Worm (Caenorhabditis elegans): ENCODE measurements around the gene F14B8.4.

Gene F14B8.4

ce11 chrX:6902958-6903357 is 3.2 kb upstream of the F14B8.4 start (continued):
- TF ChIP-seq bed-1 (GFP tag; IDR thresholded peaks at IDR 0.05), result no peak
- peak; percentile 55 for TF ChIP-seq attf-5 (GFP tag; optimal IDR thresholded peaks at IDR 0.05)
- TF ChIP-seq die-1 (tag; optimal IDR thresholded peaks at IDR 0.05), result peak; percentile 88
- no peak for TF ChIP-seq F55B11.4 (tag; optimal IDR thresholded peaks at IDR 0.05; ENCODE audit: borderline replicate concordance, insufficient read depth)
- peak; percentile 1 for TF ChIP-seq snpc-1.1 (tag; optimal IDR thresholded peaks at IDR 0.05; ENCODE audit: insufficient read depth)
- 0 out of 2 replicates have a peak, but pooled peaks have one; percentile 7 for TF ChIP-seq B0019.2 (GFP tag; conservative IDR thresholded peaks at IDR 0.05)
- no peak for TF ChIP-seq dpff-1 (tag; optimal IDR thresholded peaks at IDR 0.05)
- peak; percentile 49 for TF ChIP-seq madf-10 (tag; optimal IDR thresholded peaks at IDR 0.05)
- TF ChIP-seq cebp-1 (GFP tag; IDR thresholded peaks at IDR 0.05), result no peak
- no peak for TF ChIP-seq cebp-1 (tag; optimal IDR thresholded peaks at IDR 0.05)
- peak; percentile 71 for TF ChIP-seq hrde-1 (tag; optimal IDR thresholded peaks at IDR 0.05; ENCODE audit: borderline replicate concordance)
- TF ChIP-seq F57C9.4 (tag; optimal IDR thresholded peaks at IDR 0.05), result no peak
- peak; percentile 44 for TF ChIP-seq let-607 (tag; optimal IDR thresholded peaks at IDR 0.05)
- TF ChIP-seq sdz-38 (tag; optimal IDR thresholded peaks at IDR 0.05), result no peak
- peak; percentile 47 for TF ChIP-seq T07F8.4 (tag; optimal IDR thresholded peaks at IDR 0.05)
- TF ChIP-seq rpc-1 (optimal IDR thresholded peaks at IDR 0.05), result peak; percentile 85
- peak; percentile 89 for TF ChIP-seq rpc-1 (tag; optimal IDR thresholded peaks at IDR 0.05)
- no peak for TF ChIP-seq ceh-58 (GFP tag; IDR thresholded peaks at IDR 0.05)
- TF ChIP-seq F39B2.1 (GFP tag; IDR thresholded peaks at IDR 0.05), result no peak
- peak; percentile 72 for TF ChIP-seq mxl-1 (tag; optimal IDR thresholded peaks at IDR 0.05)
- peak; percentile 69 for TF ChIP-seq D2030.7 (GFP tag; IDR thresholded peaks at IDR 0.05)
- TF ChIP-seq madf-8 (GFP tag; conservative IDR thresholded peaks at IDR 0.05), result no peak
- TF ChIP-seq K12H6.12 (tag; optimal IDR thresholded peaks at IDR 0.05), result peak; percentile 43
- no peak for TF ChIP-seq let-526 (GFP tag; IDR thresholded peaks at IDR 0.05)
- peak; percentile 93 for TF ChIP-seq B0261.1 (tag; optimal IDR thresholded peaks at IDR 0.05)
- TF ChIP-seq snpc-1.3 (tag; optimal IDR thresholded peaks at IDR 0.05; ENCODE audit: insufficient read depth), result peak; percentile 44
- no peak for TF ChIP-seq ztf-18 (tag; optimal IDR thresholded peaks at IDR 0.05)
- TF ChIP-seq Y56A3A.18 (GFP tag; IDR thresholded peaks at IDR 0.05), result peak; percentile 90
- TF ChIP-seq snpc-4 (GFP tag; optimal IDR thresholded peaks at IDR 0.05), result no peak
- peak in 2 of 4 experiments; percentile 20 to 65 for TF ChIP-seq snpc-4 (tag; optimal IDR thresholded peaks at IDR 0.05)
- TF ChIP-seq lir-1 (GFP tag; conservative IDR thresholded peaks at IDR 0.05), result no peak
- TF ChIP-seq tbp1 (GFP tag; optimal IDR thresholded peaks at IDR 0.05), result peak; percentile 95
- TF ChIP-seq hsf-1 (GFP tag; IDR thresholded peaks at IDR 0.05), result no peak
- no peak for TF ChIP-seq ceh-91 (GFP tag; IDR thresholded peaks at IDR 0.05)
- TF ChIP-seq T26A5.8 (tag; optimal IDR thresholded peaks at IDR 0.05), result peak; percentile 34
- no peak for TF ChIP-seq athp-1 (tag; optimal IDR thresholded peaks at IDR 0.05)
- no peak for TF ChIP-seq atf-7 (tag; optimal IDR thresholded peaks at IDR 0.05)
- TF ChIP-seq ets-4 (GFP tag; optimal IDR thresholded peaks at IDR 0.05), result no peak
- no peak for TF ChIP-seq lsl-1 (GFP tag; optimal IDR thresholded peaks at IDR 0.05)
- TF ChIP-seq mel-28 (tag; optimal IDR thresholded peaks at IDR 0.05; ENCODE audit: borderline replicate concordance), result no peak
- peak; percentile 37 for TF ChIP-seq sptf-2 (GFP tag; optimal IDR thresholded peaks at IDR 0.05)
- TF ChIP-seq aptf-3 (GFP tag; IDR thresholded peaks at IDR 0.05), result 0 out of 2 replicates have a peak, but pooled peaks have one; percentile 49
- peak; percentile 72 for TF ChIP-seq fkh-3 (tag; optimal IDR thresholded peaks at IDR 0.05)
- no peak for TF ChIP-seq nhr-27 (tag; optimal IDR thresholded peaks at IDR 0.05)
- no peak for TF ChIP-seq F33H1.4 (GFP tag; IDR thresholded peaks at IDR 0.05)
- no peak for TF ChIP-seq lsy-27 (tag; optimal IDR thresholded peaks at IDR 0.05; ENCODE audit: borderline replicate concordance, insufficient read depth)
- TF ChIP-seq hlh-26 (GFP tag; conservative IDR thresholded peaks at IDR 0.05), result no peak
- peak; percentile 65; the same call in 1 of the 2 replicates for TF ChIP-seq ekl-4 (GFP tag; IDR thresholded peaks at IDR 0.05)
- TF ChIP-seq egl-18 (GFP tag; IDR thresholded peaks at IDR 0.05), result no peak

All from whole organism, young adult.